Fruit fly (Drosophila melanogaster): ENCODE results near the gene Rsod.

dm6 chr3R:30124635-30125034 lies 46.4 kb downstream of the Rsod start, which contains the start of gene CG45073:
- no peak for TF ChIP-seq CG9948 (tag; optimal IDR thresholded peaks at IDR 0.05)
- no peak for TF ChIP-seq CG13204 (GFP tag; optimal IDR thresholded peaks at IDR 0.05)
- no peak for TF ChIP-seq CG8301 (tag; optimal IDR thresholded peaks at IDR 0.05)

Data from whole organism, pupa.